Worm (Caenorhabditis elegans): ENCODE results near the gene R155.3.

DNA sequence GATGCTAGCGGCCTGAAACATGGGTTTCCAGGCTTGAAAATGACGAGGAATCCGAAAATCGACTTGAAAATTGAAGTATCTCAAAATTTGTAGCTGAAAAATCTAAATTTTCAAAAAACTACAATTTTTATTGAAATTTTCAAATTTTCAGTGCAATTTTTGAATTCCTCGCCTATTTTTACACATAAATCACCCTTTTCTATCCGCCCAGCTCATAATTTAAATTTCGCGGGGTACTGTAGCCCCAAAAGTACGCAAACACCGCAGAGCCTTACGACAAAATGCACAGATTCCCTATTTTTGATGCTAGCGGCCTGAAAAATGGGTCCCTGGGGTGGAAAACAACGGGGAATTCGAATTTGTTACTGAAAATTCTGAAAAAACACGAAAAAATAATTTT lies 45.0 kb downstream of the R155.3 start:
- TF ChIP-seq unc-130 (GFP tag; optimal IDR thresholded peaks at IDR 0.05): no peak
- no peak for TF ChIP-seq B0261.1 (tag; optimal IDR thresholded peaks at IDR 0.05)
- no peak for TF ChIP-seq akir-1 (GFP tag; optimal IDR thresholded peaks at IDR 0.05)
- TF ChIP-seq C06A6.2 (GFP tag; conservative IDR thresholded peaks at IDR 0.05): no peak

Measured in whole organism, young adult.